Worm (Caenorhabditis elegans): ENCODE results near the gene F17A2.13.

ce11 chrX:12333479-12333878 is 12.0 kb downstream of the F17A2.13 start, which contains the start of gene srd-47:
- TF ChIP-seq che-1 (tag; optimal IDR thresholded peaks at IDR 0.05) (no peak), ama-1 (optimal IDR thresholded peaks at IDR 0.05) (no peak), unc-55 (GFP tag; optimal IDR thresholded peaks at IDR 0.05) (no peak), ceh-18 (tag; optimal IDR thresholded peaks at IDR 0.05) (no peak), fkh-10 (GFP tag; optimal IDR thresholded peaks at IDR 0.05) (no peak), madf-2 (tag; optimal IDR thresholded peaks at IDR 0.05) (no peak), ttx-3 (tag; optimal IDR thresholded peaks at IDR 0.05) (no peak), ceh-2 (tag; optimal IDR thresholded peaks at IDR 0.05) (no peak), lin-11 (tag; optimal IDR thresholded peaks at IDR 0.05) (no peak), pqm-1 (tag; optimal IDR thresholded peaks at IDR 0.05) (no peak), ceh-19 (GFP tag; optimal IDR thresholded peaks at IDR 0.05) (no peak), sox-4 (tag; optimal IDR thresholded peaks at IDR 0.05) (no peak)
